Fruit fly (Drosophila melanogaster) whole organism, embryonic: ENCODE results near the gene Gart.

Experiments
- CG1024 ChIP-seq: fragments of 200-800 bp; sonication (Bioruptor generic); IDR thresholded peaks from 2 replicates; pipeline ENCODE4 v1.3.6; 2022; ENCODE audit warnings: missing biosample characterization, missing genetic modification characterization
- CG10543 ChIP-seq: fragments of 200-800 bp; sonication (Bioruptor generic); optimal IDR thresholded peaks from 3 replicates; lab custom pipeline; 2017; ENCODE audit warnings: missing biosample characterization, mild to moderate bottlenecking, missing genetic modification characterization, moderate library complexity
- CG10959 ChIP-seq: fragments of 200-800 bp; sonication (Bioruptor generic); IDR thresholded peaks from 2 replicates; pipeline ENCODE4 v1.3.6; 2022; ENCODE audit warnings: missing biosample characterization, missing genetic modification characterization
- CG11504 ChIP-seq: fragments of 200-800 bp; sonication (Bioruptor generic); optimal IDR thresholded peaks from 3 replicates; lab custom pipeline; 2019; ENCODE audit warnings: missing biosample characterization, mild to moderate bottlenecking, missing genetic modification characterization, moderate library complexity
- CG12659 ChIP-seq: fragments of 200-800 bp; sonication (Bioruptor generic); optimal IDR thresholded peaks from 3 replicates; lab custom pipeline; 2017; ENCODE audit warnings: mild to moderate bottlenecking, missing biosample characterization, missing genetic modification reagents, missing genetic modification characterization
- CG12744 ChIP-seq: fragments of 200-800 bp; sonication (Bioruptor generic); optimal IDR thresholded peaks from 2 replicates; lab custom pipeline; 2016; ENCODE audit warnings: missing biosample characterization, missing genetic modification characterization
- CG1603 ChIP-seq: fragments of 200-800 bp; sonication (Bioruptor generic); optimal IDR thresholded peaks from 2 replicates; lab custom pipeline; 2019; ENCODE audit warnings: missing biosample characterization, mild to moderate bottlenecking, missing genetic modification characterization, moderate library complexity
- CG16779 ChIP-seq: fragments of 200-800 bp; sonication (Bioruptor generic); IDR thresholded peaks from 2 replicates; pipeline ENCODE4 v1.3.6; 2022; ENCODE audit warnings: missing biosample characterization, missing genetic modification characterization
- CG17802 ChIP-seq: fragments of 200-800 bp; sonication (Bioruptor generic); optimal IDR thresholded peaks from 2 replicates; lab custom pipeline; 2018; ENCODE audit warnings: missing biosample characterization, mild to moderate bottlenecking, missing genetic modification characterization, moderate library complexity
- CG2116 ChIP-seq: fragments of 200-800 bp; sonication (Bioruptor generic); optimal IDR thresholded peaks from 3 replicates; lab custom pipeline; 2018; ENCODE audit warnings: missing biosample characterization, mild to moderate bottlenecking, missing genetic modification characterization
- CG2712 ChIP-seq: fragments of 200-800 bp; optimal IDR thresholded peaks from 3 replicates; lab custom pipeline; 2019; ENCODE audit warnings: missing biosample characterization, mild to moderate bottlenecking, missing genetic modification characterization, moderate library complexity
- CG30020 ChIP-seq: fragments of 200-800 bp; optimal IDR thresholded peaks from 2 replicates; lab custom pipeline; 2019; ENCODE audit warnings: missing biosample characterization, mild to moderate bottlenecking, missing genetic modification characterization, moderate library complexity
- CG33213 ChIP-seq: fragments of 200-800 bp; sonication (Bioruptor generic); optimal IDR thresholded peaks from 3 replicates; lab custom pipeline; 2016; ENCODE audit warnings: missing biosample characterization, missing genetic modification characterization
- CG7357 ChIP-seq: fragments of 200-800 bp; sonication (Bioruptor generic); IDR thresholded peaks from 3 replicates; pipeline ENCODE4 v1.3.6; 2022; ENCODE audit warnings: missing biosample characterization, missing genetic modification characterization
- CG8290 ChIP-seq, 3 experiments: fragments of 200-800 bp; sonication (Bioruptor generic); optimal IDR thresholded peaks; 2 replicates each; lab custom pipeline; 2016 to 2019; ENCODE audit warnings: missing biosample characterization in 3 of 3, missing genetic modification characterization in 3 of 3, mild to moderate bottlenecking in 2 of 3, moderate library complexity in 1 of 3
- Deaf1 ChIP-seq: fragments of 200-800 bp; optimal IDR thresholded peaks from 3 replicates; lab custom pipeline; 2019; ENCODE audit warnings: missing biosample characterization, mild to moderate bottlenecking, missing genetic modification characterization, moderate library complexity
- E2f2 ChIP-seq: fragments of 200-800 bp; sonication (Bioruptor generic); IDR thresholded peaks from 2 replicates; pipeline ENCODE4 v1.3.6; 2022; ENCODE audit warnings: missing biosample characterization, missing genetic modification characterization
- Eip74EF ChIP-seq, 2 experiments: fragments of 200-800 bp in 1 of 2; fragments of >200 bp in 1 of 2; sonication (Bioruptor generic) in 1 of 2; optimal IDR thresholded peaks; 2 replicates each; lab custom pipeline; 2017 to 2019; ENCODE audit warnings: missing biosample characterization in 2 of 2, missing genetic modification characterization in 2 of 2, mild to moderate bottlenecking in 1 of 2, moderate library complexity in 1 of 2
- Ets97D ChIP-seq: fragments of 200-800 bp; sonication (Bioruptor generic); optimal IDR thresholded peaks from 3 replicates; lab custom pipeline; 2016; ENCODE audit warnings: missing biosample characterization, missing genetic modification characterization
- Lhr ChIP-seq: fragments of 200-800 bp; sonication (Bioruptor generic); optimal IDR thresholded peaks from 3 replicates; lab custom pipeline; 2017; ENCODE audit warnings: mild to moderate bottlenecking, missing biosample characterization, missing genetic modification reagents, missing genetic modification characterization
- MESR4 ChIP-seq: fragments of 200-800 bp; sonication (Bioruptor generic); optimal IDR thresholded peaks from 2 replicates; lab custom pipeline; 2018; ENCODE audit warnings: missing biosample characterization, mild to moderate bottlenecking, missing genetic modification characterization, moderate library complexity
- Myb ChIP-seq: fragments of 200-800 bp; sonication (Bioruptor generic); optimal IDR thresholded peaks from 2 replicates; lab custom pipeline; 2016; ENCODE audit warnings: missing biosample characterization, missing genetic modification characterization
- NFAT ChIP-seq: fragments of 200-800 bp; sonication (Bioruptor generic); IDR thresholded peaks from 2 replicates; pipeline ENCODE4 v1.3.6; 2022; ENCODE audit warnings: missing biosample characterization, missing genetic modification characterization
- Oli ChIP-seq: fragments of 200-800 bp; sonication (Bioruptor generic); optimal IDR thresholded peaks from 2 replicates; lab custom pipeline; 2018; ENCODE audit warnings: missing biosample characterization, mild to moderate bottlenecking, missing genetic modification characterization, moderate library complexity
- Opbp ChIP-seq: fragments of 200-800 bp; sonication (Bioruptor generic); IDR thresholded peaks from 3 replicates; pipeline ENCODE4 v1.3.6; 2022; ENCODE audit warnings: missing biosample characterization, missing genetic modification characterization; ENCODE audit not compliant: partially characterized antibody
- Pdp1 ChIP-seq, 2 experiments: fragments of 200-800 bp; sonication (Bioruptor generic); optimal IDR thresholded peaks; 3 replicates each; lab custom pipeline; 2016; ENCODE audit warnings: missing biosample characterization in 2 of 2, missing genetic modification characterization in 2 of 2, mild to moderate bottlenecking in 1 of 2, moderate library complexity in 1 of 2
- Sin3A ChIP-seq: fragments of >200 bp; optimal IDR thresholded peaks from 2 replicates; lab custom pipeline; 2018
- Sry-δ ChIP-seq: fragments of 200-800 bp; sonication (Bioruptor generic); optimal IDR thresholded peaks from 2 replicates; lab custom pipeline; 2016; ENCODE audit warnings: missing biosample characterization, missing genetic modification characterization
- YL-1 ChIP-seq: fragments of 200-800 bp; sonication (Bioruptor generic); optimal IDR thresholded peaks from 3 replicates; lab custom pipeline; 2017; ENCODE audit warnings: missing biosample characterization, mild to moderate bottlenecking, missing genetic modification characterization
- bigmax ChIP-seq: fragments of 200-800 bp; sonication (Bioruptor generic); optimal IDR thresholded peaks from 2 replicates; lab custom pipeline; 2018; ENCODE audit warnings: missing biosample characterization, mild to moderate bottlenecking, missing genetic modification characterization
- fd64A ChIP-seq: fragments of 200-800 bp; sonication (Bioruptor generic); optimal IDR thresholded peaks from 3 replicates; lab custom pipeline; 2018; ENCODE audit warnings: missing biosample characterization, mild to moderate bottlenecking, missing genetic modification characterization
- gfzf ChIP-seq: fragments of 200-800 bp; sonication (Bioruptor generic); optimal IDR thresholded peaks from 2 replicates; lab custom pipeline; 2016; ENCODE audit warnings: missing biosample characterization, mild to moderate bottlenecking, missing genetic modification characterization, moderate library complexity
- insv ChIP-seq, 2 experiments: fragments of 200-800 bp; sonication (Bioruptor generic); optimal IDR thresholded peaks; 3 replicates each; lab custom pipeline; 2016 to 2018; ENCODE audit warnings: missing biosample characterization in 2 of 2, missing genetic modification characterization in 2 of 2
- jing ChIP-seq: fragments of 200-800 bp; sonication (Bioruptor generic); optimal IDR thresholded peaks from 2 replicates; lab custom pipeline; 2018; ENCODE audit warnings: missing biosample characterization, mild to moderate bottlenecking, missing genetic modification characterization
- knrl ChIP-seq: fragments of 200-800 bp; sonication (Bioruptor generic); IDR thresholded peaks from 3 replicates; pipeline ENCODE4 v1.3.6; 2022; ENCODE audit warnings: missing biosample characterization, missing genetic modification characterization; ENCODE audit not compliant: partially characterized antibody
- lola ChIP-seq, 3 experiments: fragments of >200 bp in 2 of 3; fragments of 200-800 bp in 1 of 3; sonication (Bioruptor generic) in 1 of 3; optimal IDR thresholded peaks; 2 replicates each; lab custom pipeline; 2017 to 2019; ENCODE audit warnings: missing biosample characterization in 3 of 3, missing genetic modification characterization in 3 of 3, mild to moderate bottlenecking in 1 of 3, moderate library complexity in 1 of 3
- nau ChIP-seq: fragments of 200-800 bp; sonication (Bioruptor generic); optimal IDR thresholded peaks from 3 replicates; lab custom pipeline; 2017; ENCODE audit warnings: missing biosample characterization, mild to moderate bottlenecking, missing genetic modification characterization, missing genetic modification reagents
- pan ChIP-seq, 4 experiments: fragments of >200 bp in 3 of 4; fragments of 200-800 bp in 1 of 4; sonication (Bioruptor generic) in 1 of 4; optimal IDR thresholded peaks in 3 of 4; IDR thresholded peaks in 1 of 4; 2 replicates each; pipeline versions ENCODE4 v1.3.6 to Lab custom; 2017 to 2022; ENCODE audit warnings: missing biosample characterization in 2 of 4, missing genetic modification characterization in 2 of 4, mixed read lengths in 1 of 4
- row ChIP-seq: fragments of 200-800 bp; sonication (Bioruptor generic); IDR thresholded peaks from 3 replicates; pipeline ENCODE4 v1.3.6; 2022; ENCODE audit warnings: missing biosample characterization, missing genetic modification characterization
- sens ChIP-seq: fragments of 200-800 bp; sonication (Bioruptor generic); peaks from one replicate; lab custom pipeline; 2016; ENCODE audit warnings: missing biosample characterization, missing genetic modification characterization
- slbo ChIP-seq: fragments of 200-800 bp; sonication (Bioruptor generic); IDR thresholded peaks from 2 replicates; pipeline ENCODE4 v1.3.6; 2022; ENCODE audit warnings: missing biosample characterization, missing genetic modification characterization
- so ChIP-seq: fragments of 200-800 bp; sonication (Bioruptor generic); IDR thresholded peaks from 3 replicates; pipeline ENCODE4 v1.3.6; 2022; ENCODE audit warnings: missing biosample characterization, missing genetic modification characterization
- ssp ChIP-seq: fragments of 200-800 bp; sonication (Bioruptor generic); IDR thresholded peaks from 2 replicates; pipeline ENCODE4 v1.3.6; 2022; ENCODE audit warnings: missing biosample characterization, missing genetic modification characterization
- stwl ChIP-seq: fragments of 200-800 bp; sonication (Bioruptor generic); optimal IDR thresholded peaks from 3 replicates; lab custom pipeline; 2018; ENCODE audit warnings: missing biosample characterization, mild to moderate bottlenecking, missing genetic modification characterization, moderate library complexity
- tap ChIP-seq: fragments of 200-800 bp; optimal IDR thresholded peaks from 3 replicates; lab custom pipeline; 2019; ENCODE audit warnings: missing biosample characterization, mild to moderate bottlenecking, missing genetic modification characterization, moderate library complexity
- tin ChIP-seq: fragments of 200-800 bp; sonication (Bioruptor generic); optimal IDR thresholded peaks from 3 replicates; lab custom pipeline; 2016; ENCODE audit warnings: missing biosample characterization, missing genetic modification characterization
- trem ChIP-seq: fragments of 200-800 bp; optimal IDR thresholded peaks from 3 replicates; lab custom pipeline; 2019; ENCODE audit warnings: missing biosample characterization, mild to moderate bottlenecking, missing genetic modification characterization, moderate library complexity

Gene Gart

DNA sequence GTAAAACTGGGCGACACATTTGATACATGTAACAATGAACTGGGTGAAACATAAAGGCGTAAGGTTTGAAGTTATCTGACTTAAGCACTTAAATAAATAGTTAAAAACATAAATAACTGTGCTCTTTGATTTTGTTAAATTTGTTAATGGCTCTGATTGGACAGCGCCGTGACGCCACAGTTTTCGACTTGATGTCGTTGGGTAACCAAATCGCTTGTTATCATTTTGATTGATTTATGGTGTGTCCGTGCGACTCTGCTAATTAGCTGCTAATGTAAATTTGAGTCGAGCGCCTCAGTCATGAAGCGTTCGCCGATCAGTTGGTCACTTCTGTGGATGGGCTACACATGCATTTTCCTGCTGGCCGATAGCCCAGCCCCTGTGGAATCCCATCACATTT, 44.0 kb upstream of the Gart start, which contains the start of gene Ugt307A1:
TSS of gene Ugt307A1 (plus strand) at position 301 of the 400 bp plus-strand sequence.
- TF ChIP-seq Pdp1 (GFP tag; optimal IDR thresholded peaks at IDR 0.05; lab: Kevin White, UChicago): peak in 1 of 2 experiments; percentile 44
- TF ChIP-seq slbo (GFP tag; lab: Robert Waterston, UW): no peak

DNA sequence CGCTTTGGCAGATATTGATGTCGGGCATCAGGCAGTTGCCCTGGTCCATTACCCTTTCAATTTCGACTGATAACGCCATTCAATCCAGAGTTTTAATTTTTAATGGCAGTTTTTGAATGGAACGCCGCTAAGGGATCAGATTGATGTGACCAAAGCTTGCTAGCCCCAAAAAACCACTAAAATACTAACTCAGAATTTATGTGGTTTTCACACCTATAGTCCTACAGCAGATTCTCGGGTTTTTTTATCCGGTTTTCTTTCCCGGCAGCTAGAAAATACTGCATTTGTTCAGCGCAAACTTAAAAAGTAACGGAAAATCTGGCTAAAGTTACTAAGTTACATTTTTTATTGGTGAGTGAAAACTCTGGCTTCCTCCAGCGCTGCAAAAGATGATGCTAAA, 42.0 kb upstream of the Gart start, which contains the start of gene Nuf2:
TSS of gene Nuf2 (minus strand) at position 151 of the 400 bp plus-strand sequence.
- TF ChIP-seq CG10959 (GFP tag; lab: Robert Waterston, UW) (no peak), CG12744 (GFP tag; lab: Kevin White, UChicago) (no peak), Ets97D (GFP tag; lab: Kevin White, UChicago) (peak; percentile 73), jing (GFP tag; lab: Kevin White, UChicago) (no peak), CG1024 (GFP tag; lab: Robert Waterston, UW) (peak; percentile 56), CG30020 (peak; percentile 82), CG2712 (tag; lab: Kevin White, UChicago) (peak; percentile 13), fd64A (no peak), CG10543 (GFP tag; lab: Kevin White, UChicago) (no peak), CG1603 (peak; percentile 78), ssp (peak; percentile 98), Oli (tag; lab: Kevin White, UChicago) (no peak), CG17802 (tag; lab: Kevin White, UChicago) (peak; percentile 49), lola (GFP tag; optimal IDR thresholded peaks at IDR 0.05; lab: Kevin White, UChicago) (peak in 2 of 3 experiments; percentile 3 to 74), Myb (GFP tag; lab: Kevin White, UChicago) (peak; percentile 98), Lhr (peak; percentile 88), so (GFP tag; lab: Robert Waterston, UW) (no peak), knrl (GFP tag; lab: Robert Waterston, UW) (peak; percentile 35; the same call in 1 of the 3 replicates), pan (optimal IDR thresholded peaks at IDR 0.05; lab: Kevin White, UChicago) (no peak), pan (GFP tag; optimal IDR thresholded peaks at IDR 0.05 in 1 of 2, IDR thresholded peaks at IDR 0.05 in 1 of 2) (peak in 1 of 2 experiments; percentile 27), MESR4 (GFP tag; lab: Kevin White, UChicago) (peak; percentile 19), row (GFP tag; lab: Robert Waterston, UW) (peak; percentile 70), Eip74EF (GFP tag; optimal IDR thresholded peaks at IDR 0.05; lab: Kevin White, UChicago) (peak in 1 of 2 experiments; percentile 4), NFAT (GFP tag; lab: Robert Waterston, UW) (peak; percentile 8; the same call in 1 of the 2 replicates), Deaf1 (tag; lab: Kevin White, UChicago) (no peak), tin (GFP tag; lab: Kevin White, UChicago) (no peak), CG11504 (tag; lab: Kevin White, UChicago) (peak; percentile 58), CG2116 (GFP tag; lab: Kevin White, UChicago) (peak; percentile 37), Sry-δ (peak; percentile 17), CG16779 (GFP tag; lab: Robert Waterston, UW) (0 out of 2 replicates have a peak, but pooled peaks have one; percentile 26), stwl (tag; lab: Kevin White, UChicago) (peak; percentile 70), YL-1 (peak; percentile 17), trem (tag; lab: Kevin White, UChicago) (peak; percentile 12), insv (GFP tag; optimal IDR thresholded peaks at IDR 0.05; lab: Kevin White, UChicago) (no peak), CG7357 (peak; percentile 95), tap (tag; lab: Kevin White, UChicago) (no peak), CG8290 (GFP tag; optimal IDR thresholded peaks at IDR 0.05; lab: Kevin White, UChicago) (peak; percentile 5), CG8290 (tag; optimal IDR thresholded peaks at IDR 0.05; lab: Kevin White, UChicago) (no peak), sens (GFP tag; lab: Kevin White, UChicago) (peak; percentile 47), E2f2 (GFP tag; lab: Robert Waterston, UW) (peak; percentile 89), CG33213 (GFP tag; lab: Kevin White, UChicago) (peak; percentile 69), Opbp (GFP tag; lab: Robert Waterston, UW) (peak; percentile 43; the same call in 1 of the 3 replicates), bigmax (GFP tag; lab: Kevin White, UChicago) (peak; percentile 26), gfzf (peak; percentile 95), nau (no peak), Sin3A (lab: Kevin White, UChicago) (peak; percentile 61), CG12659 (GFP tag; lab: Kevin White, UChicago) (peak; percentile 41)
